Worm (Caenorhabditis elegans): ENCODE results near the gene faxc-1.

DNA sequence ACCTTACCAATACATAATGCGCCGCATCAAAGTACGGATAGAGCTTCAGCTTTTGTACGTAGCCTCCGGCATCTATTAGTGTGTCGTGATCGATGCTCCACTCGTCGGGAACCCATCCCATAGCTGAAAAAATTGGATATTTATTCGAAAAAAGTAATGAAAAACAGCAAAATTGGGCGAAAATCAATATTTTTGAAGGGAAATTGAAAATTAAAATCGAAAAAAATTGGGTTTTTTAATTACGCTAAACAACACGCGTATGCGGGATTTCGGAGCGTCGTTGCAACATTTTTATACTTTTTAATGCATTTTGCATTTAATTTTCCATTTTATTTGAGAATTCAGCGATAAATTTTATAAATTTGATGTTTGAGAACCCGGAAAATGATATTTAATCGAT, 15.3 kb downstream of the faxc-1 start, which contains the start of the genes tric-1B.2 and Y57A10A.29:
- TF ChIP-seq unc-62 (GFP tag; optimal IDR thresholded peaks at IDR 0.05) (no peak), C17E4.6 (GFP tag; IDR thresholded peaks at IDR 0.05) (no peak), atf-7 (tag; optimal IDR thresholded peaks at IDR 0.05) (no peak), rec-8 (tag; optimal IDR thresholded peaks at IDR 0.05) (no peak), K11D2.4 (GFP tag; IDR thresholded peaks at IDR 0.05) (no peak), ceh-100 (GFP tag; IDR thresholded peaks at IDR 0.05) (no peak), Y67H2A.10 (GFP tag; conservative IDR thresholded peaks at IDR 0.05) (no peak), repo-1 (tag; optimal IDR thresholded peaks at IDR 0.05) (no peak)
